Fruit fly (Drosophila melanogaster): Measurements from ENCODE around the gene CG15412.
"Not testable (repeated sequence)": the region's sequence is repeated elsewhere in the genome, so short reads cannot be mapped to it uniquely, and the experiment has no call there.

Gene CG15412

dm6 chr2L:3375611-3376010 is at the start of gene CG15412:
Gene CG15412 (minus strand): TSS chr2L:3375711.
- no peak for TF ChIP-seq CG8478 (optimal IDR thresholded peaks at IDR 0.05)
- TF ChIP-seq CTCF (optimal IDR thresholded peaks at IDR 0.05): no peak

- TF ChIP-seq CG8478 (optimal IDR thresholded peaks at IDR 0.05): no peak
- TF ChIP-seq CTCF (optimal IDR thresholded peaks at IDR 0.05): no peak
These were observed 47.2 kb upstream of the CG15412 start for dm6 chr2L:3422753-3423152.

DNA sequence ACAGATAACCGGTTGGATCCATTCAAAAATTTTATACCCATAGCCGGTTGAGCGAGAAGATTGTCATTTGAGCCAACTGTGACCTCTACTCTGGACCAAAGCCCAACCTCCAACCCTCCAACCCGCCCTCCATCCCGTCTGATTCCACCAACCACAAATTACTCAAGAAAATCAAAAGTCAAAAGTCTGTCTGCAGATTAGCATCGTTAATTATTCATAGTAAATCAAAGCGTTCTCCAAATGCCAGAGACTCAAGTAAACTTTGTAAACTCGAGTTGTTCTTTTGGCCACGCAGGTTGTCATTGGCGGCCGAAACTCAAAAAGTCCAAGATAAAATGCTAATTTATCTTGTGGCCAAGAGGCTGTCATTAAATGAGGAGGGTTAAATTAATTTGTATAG is 42.1 kb upstream of the CG15412 start:
- TF ChIP-seq CTCF (optimal IDR thresholded peaks at IDR 0.05): no peak
- TF ChIP-seq CG8478 (optimal IDR thresholded peaks at IDR 0.05): no peak

dm6 chr2L:3416527-3417304 is 41.2 kb upstream of the CG15412 start, which contains the start of gene CG31952:
Gene CG31952 (plus strand): TSS chr2L:3416693.
- TF ChIP-seq CG8478 (optimal IDR thresholded peaks at IDR 0.05): no peak
- no peak for TF ChIP-seq CTCF (optimal IDR thresholded peaks at IDR 0.05)

DNA sequence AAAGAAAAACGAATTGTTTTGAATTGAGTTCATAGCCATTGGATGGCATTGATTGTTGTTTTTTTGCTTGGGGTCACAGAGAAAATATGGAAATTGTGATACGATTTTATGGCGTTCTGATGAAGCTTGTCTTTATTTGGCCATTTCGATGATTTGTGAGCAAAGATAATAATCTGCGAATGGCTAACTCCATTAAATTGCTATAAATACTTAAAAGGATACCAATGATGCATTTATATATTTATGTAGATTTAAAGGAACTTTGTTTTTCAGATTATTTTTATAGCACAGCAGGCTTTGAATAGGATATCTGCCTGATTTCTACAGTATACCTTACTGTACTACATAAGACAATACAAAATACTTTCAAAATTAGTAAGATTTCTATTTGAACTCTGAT is 34.7 kb upstream of the CG15412 start, which contains the start of gene CG8840:
Gene CG8840, plus strand, starts transcription at position 301 of the 400 bp plus-strand sequence.
- TF ChIP-seq CTCF (optimal IDR thresholded peaks at IDR 0.05): no peak
- no peak for TF ChIP-seq CG8478 (optimal IDR thresholded peaks at IDR 0.05)

DNA sequence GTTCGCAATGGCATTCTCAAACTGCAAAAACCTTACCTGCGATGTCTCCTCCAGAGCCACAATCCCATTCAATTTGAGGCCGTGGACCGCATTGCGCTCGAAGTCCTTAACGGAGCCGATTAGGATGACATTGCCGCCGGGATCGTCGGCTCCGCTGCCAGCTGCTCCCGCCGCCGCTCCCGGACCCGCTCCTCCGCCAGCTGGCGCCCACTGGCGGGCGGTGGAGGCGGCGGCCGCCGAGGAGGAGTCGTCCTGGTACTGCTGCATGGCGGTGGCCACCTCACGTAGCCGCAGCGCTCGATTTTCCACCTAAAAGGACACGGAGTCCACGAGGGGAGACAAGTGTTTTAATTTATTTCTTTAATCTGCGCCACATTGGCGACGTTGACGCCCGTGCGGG is 32.2 kb upstream of the CG15412 start:
- no peak for TF ChIP-seq CTCF (optimal IDR thresholded peaks at IDR 0.05)
- TF ChIP-seq CG8478 (optimal IDR thresholded peaks at IDR 0.05): no peak

dm6 chr2L:3397594-3398073 is 22.1 kb upstream of the CG15412 start, which contains the start of gene CG34175:
Gene CG34175 (plus strand): TSS chr2L:3398023.
- no peak for TF ChIP-seq CG8478 (optimal IDR thresholded peaks at IDR 0.05)
- TF ChIP-seq CTCF (optimal IDR thresholded peaks at IDR 0.05): no peak

dm6 chr2L:3388396-3388795 is 12.9 kb upstream of the CG15412 start, which contains the start of gene CG42460:
Gene CG42460 (minus strand): TSS chr2L:3388496.
- TF ChIP-seq CG8478, CTCF (optimal IDR thresholded peaks at IDR 0.05): not testable (repeated sequence)

DNA sequence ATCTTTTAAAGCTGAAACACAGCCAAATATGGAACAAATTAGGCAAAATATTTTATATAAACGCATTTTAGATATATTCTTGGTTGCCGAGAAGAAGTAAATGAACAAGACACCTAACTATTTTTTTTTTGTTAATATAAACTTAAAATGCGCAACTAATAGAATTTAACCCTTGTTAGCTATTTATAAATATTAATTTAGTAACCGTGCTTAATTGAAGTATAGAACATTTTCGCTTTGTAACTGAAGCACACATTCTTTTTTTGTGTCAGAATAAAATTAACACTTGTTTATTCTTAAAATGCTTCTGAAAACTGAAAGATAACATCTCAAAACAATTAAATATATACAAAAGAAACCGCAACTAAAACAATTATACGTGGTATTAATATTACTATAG is 12.1 kb upstream of the CG15412 start, which contains the start of gene Sfp23F:
Gene Sfp23F, minus strand, starts transcription at position 101 of the 400 bp plus-strand sequence.
- TF ChIP-seq CG8478 (optimal IDR thresholded peaks at IDR 0.05): no peak
- no peak for TF ChIP-seq CTCF (optimal IDR thresholded peaks at IDR 0.05)

- TF ChIP-seq CTCF (optimal IDR thresholded peaks at IDR 0.05) (no peak), CG8478 (optimal IDR thresholded peaks at IDR 0.05) (no peak)
These were observed 1.2 kb upstream of the CG15412 start, which contains the start of the genes CG9662 and Ptpa for dm6 chr2L:3376684-3377086. Gene CG9662 (minus strand): TSS chr2L:3376737. Gene Ptpa (plus strand): TSS chr2L:3377002.

DNA sequence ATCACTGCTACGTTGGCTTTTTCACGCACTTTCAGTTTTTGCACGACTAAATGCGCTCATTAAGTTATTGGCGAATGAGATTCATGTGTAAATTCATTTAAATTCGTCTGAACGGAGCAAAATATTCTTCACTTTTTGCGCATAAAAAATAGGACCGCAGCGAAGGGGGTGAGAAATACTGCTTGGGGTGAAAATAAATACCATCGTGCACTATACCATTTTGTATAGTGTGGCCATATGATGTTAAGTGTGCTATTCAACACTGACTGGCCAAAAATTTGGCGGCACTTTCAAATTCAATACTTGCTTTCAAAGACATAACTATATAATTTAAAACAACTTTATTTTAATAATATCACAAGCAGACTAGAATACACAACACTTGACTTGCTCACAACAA is 2.3 kb downstream of the CG15412 start, which contains the start of gene GramD1B:
Gene GramD1B, minus strand, starts transcription at position 131 of the 400 bp plus-strand sequence.
- peak in 1 of 2 experiments; percentile 7 for TF ChIP-seq CTCF (optimal IDR thresholded peaks at IDR 0.05)
- no peak for TF ChIP-seq CG8478 (optimal IDR thresholded peaks at IDR 0.05)

DNA sequence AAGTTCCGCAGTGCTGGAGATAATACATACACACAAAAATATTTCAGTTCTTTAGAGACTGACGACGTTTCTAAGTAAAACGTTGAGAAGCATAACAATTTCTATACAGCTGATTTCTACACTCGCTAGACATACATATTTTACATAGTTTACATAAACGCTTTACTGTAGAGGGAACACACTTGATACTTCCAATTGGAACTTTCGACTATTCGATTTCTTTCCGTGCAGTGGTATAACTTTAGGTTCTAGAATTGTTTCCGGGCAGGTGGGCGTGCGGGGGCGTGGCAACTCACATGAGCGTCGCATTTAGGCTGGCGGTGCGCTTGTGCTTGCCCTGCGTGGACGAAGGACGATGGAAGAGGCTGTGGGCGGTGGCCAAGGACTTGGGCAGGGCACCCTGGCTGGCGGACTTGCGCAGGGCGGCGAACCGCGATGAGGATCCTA is 3.0 kb downstream of the CG15412 start:
- TF ChIP-seq CG8478 (optimal IDR thresholded peaks at IDR 0.05) (no peak), CTCF (optimal IDR thresholded peaks at IDR 0.05) (peak in 1 of 2 experiments; percentile 30)

DNA sequence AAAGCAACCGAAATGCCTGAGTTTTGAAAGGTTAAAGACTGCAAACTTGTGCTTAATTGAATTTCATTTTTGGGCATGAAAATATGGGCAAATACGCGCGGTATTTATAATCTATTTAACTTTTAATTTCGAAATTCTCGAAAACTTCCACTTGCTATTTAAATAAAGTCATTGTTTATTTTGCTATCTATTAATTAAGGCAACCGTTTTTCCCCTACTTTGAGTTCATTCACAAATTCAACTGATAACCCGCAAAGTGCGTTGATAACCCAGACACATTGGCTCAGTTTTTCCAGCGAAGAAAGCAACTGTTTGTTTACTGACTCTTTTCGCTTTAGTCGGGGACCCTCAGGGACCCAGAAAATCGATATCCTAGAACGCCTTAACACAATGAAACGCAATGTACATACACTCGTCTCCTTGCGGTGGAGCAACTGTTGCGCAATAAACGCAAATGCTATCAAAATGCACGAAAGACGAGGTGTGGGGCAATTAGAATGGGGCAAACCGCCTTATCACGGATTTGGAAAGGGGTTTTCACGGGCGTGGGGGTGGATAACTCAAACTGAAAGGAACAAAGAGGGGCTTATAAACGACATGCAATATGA is 3.6 kb downstream of the CG15412 start:
- TF ChIP-seq CG8478 (optimal IDR thresholded peaks at IDR 0.05) (no peak), CTCF (optimal IDR thresholded peaks at IDR 0.05) (no peak)

DNA sequence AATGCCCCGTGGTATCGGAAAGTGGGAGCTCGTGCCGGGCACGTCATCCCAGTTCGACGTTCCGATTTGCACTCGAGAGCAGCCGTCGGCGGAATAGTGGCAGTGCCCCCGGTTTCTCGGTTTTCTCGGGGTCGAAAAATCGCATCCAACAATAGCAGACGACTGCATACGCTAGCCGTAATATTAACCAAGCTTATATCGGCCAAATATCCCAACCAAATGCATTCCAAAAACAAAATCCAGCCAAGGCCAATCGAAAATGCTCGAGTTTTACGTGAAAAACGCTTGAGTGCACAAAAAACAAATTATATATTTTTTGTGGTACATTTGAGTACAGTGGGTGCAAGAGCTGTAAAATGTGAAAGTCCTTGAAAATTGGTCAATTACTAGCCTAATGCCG is 4.2 kb downstream of the CG15412 start:
- TF ChIP-seq CTCF (optimal IDR thresholded peaks at IDR 0.05): no peak

DNA sequence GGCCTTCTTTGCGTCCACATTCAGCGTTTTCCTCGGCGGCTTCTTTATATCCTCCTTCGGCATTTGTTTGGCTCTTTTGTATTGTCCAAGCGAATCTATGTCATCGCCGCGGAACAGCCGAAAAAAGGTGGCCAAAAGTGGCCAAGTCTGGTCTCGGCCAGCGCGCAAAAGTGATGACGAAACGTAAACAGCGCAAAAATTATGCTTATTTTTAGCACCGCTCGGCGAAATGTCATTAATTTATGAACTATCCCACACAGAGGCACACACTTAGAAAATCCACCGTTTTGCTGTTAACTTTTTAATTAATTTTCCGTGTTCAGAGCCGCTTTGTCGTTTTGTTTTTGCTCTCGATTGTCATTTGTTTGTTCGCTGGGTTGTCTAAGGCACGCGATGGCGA is 4.6 kb downstream of the CG15412 start:
- TF ChIP-seq CTCF (optimal IDR thresholded peaks at IDR 0.05) (no peak), CG8478 (optimal IDR thresholded peaks at IDR 0.05) (no peak)
